Fruit fly (Drosophila melanogaster) whole organism, embryonic: Measurements from ENCODE around the gene Xe7.

Experiments used
- ATbp ChIP-seq: fragments of 200-800 bp; sonication (Bioruptor generic); optimal IDR thresholded peaks from 2 replicates; lab custom pipeline; 2017; ENCODE audit warnings: missing biosample characterization, mild to moderate bottlenecking, missing genetic modification characterization, missing genetic modification reagents
- Atf3 ChIP-seq: fragments of 200-800 bp; sonication (Bioruptor generic); optimal IDR thresholded peaks from 3 replicates; lab custom pipeline; 2016; ENCODE audit warnings: missing biosample characterization, missing genetic modification characterization
- Bteb2 ChIP-seq: fragments of 200-800 bp; sonication (Bioruptor generic); optimal IDR thresholded peaks from 2 replicates; lab custom pipeline; 2016; ENCODE audit warnings: missing biosample characterization, missing genetic modification characterization
- CG11695 ChIP-seq: fragments of 200-800 bp; sonication (Bioruptor generic); IDR thresholded peaks from 3 replicates; pipeline ENCODE4 v1.3.6; 2022; ENCODE audit warnings: missing biosample characterization, missing genetic modification characterization
- CG11696 ChIP-seq: fragments of 200-800 bp; sonication (Bioruptor generic); IDR thresholded peaks from 2 replicates; pipeline ENCODE4 v1.3.6; 2022; ENCODE audit warnings: missing biosample characterization, missing genetic modification characterization
- CG12219 ChIP-seq: fragments of 200-800 bp; sonication (Bioruptor generic); optimal IDR thresholded peaks from 3 replicates; lab custom pipeline; 2018; ENCODE audit warnings: missing biosample characterization, mild to moderate bottlenecking, missing genetic modification characterization
- CG12659 ChIP-seq: fragments of 200-800 bp; sonication (Bioruptor generic); optimal IDR thresholded peaks from 3 replicates; lab custom pipeline; 2017; ENCODE audit warnings: mild to moderate bottlenecking, missing biosample characterization, missing genetic modification reagents, missing genetic modification characterization
- CG12744 ChIP-seq: fragments of 200-800 bp; sonication (Bioruptor generic); optimal IDR thresholded peaks from 2 replicates; lab custom pipeline; 2016; ENCODE audit warnings: missing biosample characterization, missing genetic modification characterization
- CG13123 ChIP-seq: fragments of 200-800 bp; sonication (Bioruptor generic); optimal IDR thresholded peaks from 2 replicates; lab custom pipeline; 2016; ENCODE audit warnings: missing biosample characterization, missing genetic modification characterization
- CG17829 ChIP-seq: fragments of 200-800 bp; optimal IDR thresholded peaks from 2 replicates; lab custom pipeline; 2019; ENCODE audit warnings: missing biosample characterization, mild to moderate bottlenecking, missing genetic modification characterization, moderate library complexity
- CG2678 ChIP-seq: fragments of 200-800 bp; sonication (Bioruptor generic); optimal IDR thresholded peaks from 3 replicates; lab custom pipeline; 2019; ENCODE audit warnings: missing biosample characterization, mild to moderate bottlenecking, missing genetic modification characterization, moderate library complexity
- CG32532 ChIP-seq: fragments of 200-800 bp; sonication (Bioruptor generic); IDR thresholded peaks from 2 replicates; pipeline ENCODE4 v1.3.6; 2022; ENCODE audit warnings: missing biosample characterization, missing genetic modification characterization
- CG3281 ChIP-seq: fragments of 200-800 bp; sonication (Bioruptor generic); optimal IDR thresholded peaks from 3 replicates; lab custom pipeline; 2017; ENCODE audit warnings: missing biosample characterization, mild to moderate bottlenecking, missing genetic modification characterization
- CG42726 ChIP-seq: fragments of 200-800 bp; sonication (Bioruptor generic); IDR thresholded peaks from 2 replicates; pipeline ENCODE4 v1.3.6; 2022; ENCODE audit warnings: missing biosample characterization, missing genetic modification characterization; ENCODE audit not compliant: partially characterized antibody
- CG6654 ChIP-seq: fragments of 200-800 bp; sonication (Bioruptor generic); optimal IDR thresholded peaks from 2 replicates; lab custom pipeline; 2017; ENCODE audit warnings: missing biosample characterization, mild to moderate bottlenecking, missing genetic modification characterization
- CG7357 ChIP-seq: fragments of 200-800 bp; sonication (Bioruptor generic); IDR thresholded peaks from 3 replicates; pipeline ENCODE4 v1.3.6; 2022; ENCODE audit warnings: missing biosample characterization, missing genetic modification characterization
- CG8478 ChIP-seq: fragments of >200 bp; optimal IDR thresholded peaks from 2 replicates; lab custom pipeline; 2018
- CG9876 ChIP-seq: fragments of 200-800 bp; sonication (Bioruptor generic); optimal IDR thresholded peaks from 2 replicates; lab custom pipeline; 2016; ENCODE audit warnings: missing biosample characterization, missing genetic modification characterization
- CG9932 ChIP-seq: fragments of 200-800 bp; sonication (Bioruptor generic); IDR thresholded peaks from 2 replicates; pipeline ENCODE4 v1.3.6; 2022; ENCODE audit warnings: missing biosample characterization, missing genetic modification characterization
- Dfd ChIP-seq, 2 experiments: fragments of >200 bp; optimal IDR thresholded peaks; 2 replicates each; lab custom pipeline; 2017; ENCODE audit warnings: missing biosample characterization in 2 of 2, missing genetic modification characterization in 2 of 2
- Dip3 ChIP-seq: fragments of 200-800 bp; sonication (Bioruptor generic); optimal IDR thresholded peaks from 3 replicates; lab custom pipeline; 2016; ENCODE audit warnings: missing biosample characterization, missing genetic modification characterization
- Doc2 ChIP-seq: fragments of 200-800 bp; sonication (Bioruptor generic); IDR thresholded peaks from 2 replicates; pipeline ENCODE4 v1.3.6; 2022; ENCODE audit warnings: missing biosample characterization, missing genetic modification characterization
- Ets65A ChIP-seq: fragments of 200-800 bp; sonication (Bioruptor generic); peaks from one replicate; lab custom pipeline; 2016; ENCODE audit warnings: missing biosample characterization, missing genetic modification characterization
- HHEX ChIP-seq: fragments of 200-800 bp; sonication (Bioruptor generic); optimal IDR thresholded peaks from 3 replicates; lab custom pipeline; 2017; ENCODE audit warnings: missing biosample characterization, mild to moderate bottlenecking, missing genetic modification characterization, missing genetic modification reagents
- HLHmδ ChIP-seq: fragments of 200-800 bp; sonication (Bioruptor generic); optimal IDR thresholded peaks from 2 replicates; lab custom pipeline; 2018; ENCODE audit warnings: missing biosample characterization, mild to moderate bottlenecking, missing genetic modification characterization, moderate library complexity
- amos ChIP-seq: fragments of 200-800 bp; sonication (Bioruptor generic); IDR thresholded peaks from 2 replicates; pipeline ENCODE4 v1.3.6; 2022; ENCODE audit warnings: missing biosample characterization, missing genetic modification characterization; ENCODE audit not compliant: partially characterized antibody
- aop ChIP-seq: fragments of 200-800 bp; sonication (Bioruptor generic); IDR thresholded peaks from 2 replicates; pipeline ENCODE4 v1.3.6; 2022; ENCODE audit warnings: missing biosample characterization, missing genetic modification characterization
- cg ChIP-seq: fragments of 200-800 bp; sonication (Bioruptor generic); optimal IDR thresholded peaks from 3 replicates; lab custom pipeline; 2019; ENCODE audit warnings: missing biosample characterization, mild to moderate bottlenecking, missing genetic modification characterization, moderate library complexity
- chinmo ChIP-seq: fragments of 200-800 bp; sonication (Bioruptor generic); IDR thresholded peaks from 4 replicates; pipeline ENCODE4 v1.3.6; 2022; ENCODE audit warnings: missing biosample characterization, missing genetic modification characterization; ENCODE audit not compliant: partially characterized antibody
- corto ChIP-seq: fragments of 200-800 bp; sonication (Bioruptor generic); optimal IDR thresholded peaks from 2 replicates; lab custom pipeline; 2016; ENCODE audit warnings: missing biosample characterization, mild to moderate bottlenecking, missing genetic modification characterization, moderate library complexity
- dimm ChIP-seq: fragments of 200-800 bp; sonication (Bioruptor generic); IDR thresholded peaks from 2 replicates; pipeline ENCODE4 v1.3.6; 2022; ENCODE audit warnings: missing biosample characterization, missing genetic modification characterization
- dysf ChIP-seq: fragments of 200-800 bp; sonication (Bioruptor generic); IDR thresholded peaks from 3 replicates; pipeline ENCODE4 v1.3.6; 2022; ENCODE audit warnings: missing biosample characterization, missing genetic modification characterization
- eve ChIP-seq, 2 experiments: fragments of >200 bp; optimal IDR thresholded peaks; 2 replicates each; lab custom pipeline; 2017; ENCODE audit warnings: missing biosample characterization in 2 of 2, missing genetic modification characterization in 2 of 2
- fd64A ChIP-seq: fragments of 200-800 bp; sonication (Bioruptor generic); optimal IDR thresholded peaks from 3 replicates; lab custom pipeline; 2018; ENCODE audit warnings: missing biosample characterization, mild to moderate bottlenecking, missing genetic modification characterization
- fu2 ChIP-seq: fragments of 200-800 bp; sonication (Bioruptor generic); optimal IDR thresholded peaks from 2 replicates; lab custom pipeline; 2016; ENCODE audit warnings: missing biosample characterization, missing genetic modification characterization
- grau ChIP-seq: fragments of 200-800 bp; optimal IDR thresholded peaks from 3 replicates; lab custom pipeline; 2019; ENCODE audit warnings: missing biosample characterization, mild to moderate bottlenecking, missing genetic modification characterization, moderate library complexity
- ham ChIP-seq: fragments of 200-800 bp; sonication (Bioruptor generic); IDR thresholded peaks from 2 replicates; pipeline ENCODE4 v1.3.6; 2022; ENCODE audit warnings: missing biosample characterization, missing genetic modification characterization
- hbn ChIP-seq: fragments of 200-800 bp; sonication (Bioruptor generic); IDR thresholded peaks from 2 replicates; pipeline ENCODE4 v1.3.6; 2022; ENCODE audit warnings: missing biosample characterization, missing genetic modification characterization; ENCODE audit not compliant: partially characterized antibody
- her ChIP-seq: fragments of 200-800 bp; sonication (Bioruptor generic); optimal IDR thresholded peaks from 2 replicates; lab custom pipeline; 2016; ENCODE audit warnings: missing biosample characterization, missing genetic modification characterization
- insv ChIP-seq, 2 experiments: fragments of 200-800 bp; sonication (Bioruptor generic); optimal IDR thresholded peaks; 3 replicates each; lab custom pipeline; 2016 to 2018; ENCODE audit warnings: missing biosample characterization in 2 of 2, missing genetic modification characterization in 2 of 2
- kah ChIP-seq: fragments of 200-800 bp; sonication (Bioruptor generic); optimal IDR thresholded peaks from 2 replicates; lab custom pipeline; 2018; ENCODE audit warnings: missing biosample characterization, mild to moderate bottlenecking, missing genetic modification characterization
- kay ChIP-seq: fragments of 200-800 bp; sonication (Bioruptor generic); optimal IDR thresholded peaks from 2 replicates; lab custom pipeline; 2016; ENCODE audit warnings: missing biosample characterization, missing genetic modification characterization
- kni ChIP-seq: fragments of 200-800 bp; sonication (Bioruptor generic); optimal IDR thresholded peaks from 3 replicates; lab custom pipeline; 2017; ENCODE audit warnings: mild to moderate bottlenecking, missing biosample characterization, missing genetic modification reagents, missing genetic modification characterization
- maf-S ChIP-seq: fragments of 200-800 bp; sonication (Bioruptor generic); optimal IDR thresholded peaks from 2 replicates; lab custom pipeline; 2016; ENCODE audit warnings: missing biosample characterization, missing genetic modification characterization
- schlank ChIP-seq: fragments of 200-800 bp; sonication (Bioruptor generic); optimal IDR thresholded peaks from 2 replicates; lab custom pipeline; 2018; ENCODE audit warnings: missing biosample characterization, mild to moderate bottlenecking, missing genetic modification characterization
- scrt ChIP-seq: fragments of 200-800 bp; sonication (Bioruptor generic); optimal IDR thresholded peaks from 2 replicates; lab custom pipeline; 2018; ENCODE audit warnings: missing biosample characterization, mild to moderate bottlenecking, missing genetic modification characterization, moderate library complexity
- stc ChIP-seq: fragments of 200-800 bp; sonication (Bioruptor generic); IDR thresholded peaks from 2 replicates; pipeline ENCODE4 v1.3.6; 2022; ENCODE audit warnings: missing biosample characterization, missing genetic modification characterization
- tio ChIP-seq: fragments of 200-800 bp; sonication (Bioruptor generic); optimal IDR thresholded peaks from 2 replicates; lab custom pipeline; 2017; ENCODE audit warnings: missing biosample characterization, missing genetic modification characterization, inconsistent platforms
- ttk ChIP-seq: fragments of 200-800 bp; sonication (Bioruptor generic); IDR thresholded peaks from 2 replicates; pipeline ENCODE4 v2.1.2; 2022; ENCODE audit warnings: missing biosample characterization, missing genetic modification characterization
- tx ChIP-seq: fragments of 200-800 bp; sonication (Bioruptor generic); optimal IDR thresholded peaks from 2 replicates; lab custom pipeline; 2016; ENCODE audit warnings: missing biosample characterization, missing genetic modification characterization
- z ChIP-seq: fragments of 200-800 bp; sonication (Bioruptor generic); IDR thresholded peaks from 3 replicates; pipeline ENCODE4 v1.3.6; 2022; ENCODE audit warnings: missing biosample characterization, missing genetic modification characterization

The Xe7 gene

DNA sequence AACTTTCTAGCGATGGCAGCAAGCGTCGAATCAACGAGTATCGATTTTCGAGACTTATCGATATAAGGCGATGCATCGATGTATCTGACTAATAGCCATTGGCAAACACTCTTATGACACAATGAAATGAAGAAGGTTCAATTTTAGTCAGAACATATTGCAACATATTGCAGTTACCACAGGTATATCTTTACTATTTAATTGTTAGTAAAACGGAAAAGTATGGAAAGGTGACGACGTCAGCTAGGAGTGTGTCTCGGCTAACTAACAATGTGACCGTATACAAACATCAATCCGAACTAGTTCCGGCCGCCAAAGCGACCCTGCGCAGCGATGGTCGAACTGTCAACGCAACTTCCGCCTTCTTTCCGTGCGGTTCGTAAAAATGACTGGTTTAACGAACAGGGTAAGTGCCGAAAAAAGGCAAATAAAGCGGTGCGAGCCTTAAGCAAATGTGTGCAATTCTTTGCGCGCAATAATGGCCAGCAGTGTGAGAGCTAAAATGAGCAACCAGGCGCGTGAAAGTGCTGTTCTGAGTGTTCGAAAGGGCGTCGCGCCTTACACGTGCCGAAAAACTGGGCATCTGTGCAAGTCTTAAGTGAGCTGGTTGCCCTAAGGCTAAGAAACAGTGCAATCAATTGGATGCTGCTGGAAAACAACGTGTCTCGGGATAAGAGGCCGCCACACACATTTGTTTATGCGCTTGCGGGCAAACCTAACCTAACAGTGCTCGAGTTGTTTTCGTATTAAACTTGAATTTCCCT, 44.8 kb downstream of the Xe7 start, which contains the start of the genes Dph4, Spec2 and RpL13A (continued):
- peak; percentile 98 for TF ChIP-seq Ets65A
- TF ChIP-seq maf-S (GFP tag; lab: Kevin White, UChicago), result peak; percentile 88
- TF ChIP-seq fu2, result peak; percentile 88
- TF ChIP-seq kah (GFP tag; lab: Kevin White, UChicago), result peak; percentile 80
- peak; percentile 52 for TF ChIP-seq kay (GFP tag; lab: Kevin White, UChicago)
- TF ChIP-seq her (GFP tag; lab: Kevin White, UChicago), result peak; percentile 93
- TF ChIP-seq Dip3 (GFP tag; lab: Kevin White, UChicago), result peak; percentile 89
- peak; percentile 91 for TF ChIP-seq CG17829 (tag; lab: Kevin White, UChicago)
- TF ChIP-seq CG11696 (GFP tag; lab: Robert Waterston, UW), result no peak
- peak; percentile 95 for TF ChIP-seq schlank (tag; lab: Kevin White, UChicago)
- TF ChIP-seq CG32532 (GFP tag; lab: Robert Waterston, UW), result no peak
- peak; percentile 85 for TF ChIP-seq CG13123 (GFP tag; lab: Kevin White, UChicago)
- peak; percentile 98 for TF ChIP-seq CG12659 (GFP tag; lab: Kevin White, UChicago)
- TF ChIP-seq CG7357 (GFP tag; lab: Robert Waterston, UW), result no peak
- peak; percentile 89 for TF ChIP-seq scrt (GFP tag; lab: Kevin White, UChicago)
- no peak for TF ChIP-seq CG9932 (GFP tag; lab: Robert Waterston, UW)
- TF ChIP-seq hbn (GFP tag; lab: Robert Waterston, UW), result no peak
- TF ChIP-seq CG6654, result peak; percentile 74
- peak; percentile 84 for TF ChIP-seq Atf3 (GFP tag; lab: Kevin White, UChicago)
- peak; percentile 52 for TF ChIP-seq tx
- TF ChIP-seq CG42726, result no peak
- peak in 1 of 2 experiments; percentile 85 for TF ChIP-seq insv (GFP tag; optimal IDR thresholded peaks at IDR 0.05; lab: Kevin White, UChicago)
- no peak for TF ChIP-seq dimm (GFP tag; lab: Robert Waterston, UW)
- no peak for TF ChIP-seq aop (GFP tag; lab: Robert Waterston, UW)
- no peak for TF ChIP-seq tio (GFP tag; lab: Kevin White, UChicago)
- peak; percentile 92 for TF ChIP-seq CG9876 (GFP tag; lab: Kevin White, UChicago)
- TF ChIP-seq amos (GFP tag; lab: Robert Waterston, UW), result no peak
- no peak for TF ChIP-seq corto (GFP tag; lab: Kevin White, UChicago)
- TF ChIP-seq dysf (GFP tag; lab: Robert Waterston, UW), result no peak
- TF ChIP-seq Dfd (GFP tag; optimal IDR thresholded peaks at IDR 0.05; lab: Kevin White, UChicago), result no peak
- TF ChIP-seq CG2678, result peak; percentile 81
- peak; percentile 93 for TF ChIP-seq ATbp (GFP tag; lab: Kevin White, UChicago)
- TF ChIP-seq CG11695 (GFP tag; lab: Robert Waterston, UW), result no peak
- no peak for TF ChIP-seq ham
- TF ChIP-seq kni (GFP tag; lab: Kevin White, UChicago), result peak; percentile 93
- no peak for TF ChIP-seq stc (GFP tag; lab: Robert Waterston, UW)
- peak; percentile 91 for TF ChIP-seq CG12219 (GFP tag; lab: Kevin White, UChicago)
- peak; percentile 96 for TF ChIP-seq CG3281 (GFP tag; lab: Kevin White, UChicago)
- peak; percentile 93 for TF ChIP-seq CG12744
- TF ChIP-seq eve (GFP tag; optimal IDR thresholded peaks at IDR 0.05; lab: Kevin White, UChicago), result no peak
- no peak for TF ChIP-seq z
- TF ChIP-seq HLHmδ (GFP tag; lab: Kevin White, UChicago), result peak; percentile 100
- TF ChIP-seq fd64A (GFP tag; lab: Kevin White, UChicago), result peak; percentile 95
- peak; percentile 69 for TF ChIP-seq CG8478
- peak; percentile 96 for TF ChIP-seq HHEX
- TF ChIP-seq Doc2, result no peak
- TF ChIP-seq chinmo (GFP tag; lab: Robert Waterston, UW), result no peak
- peak; percentile 92 for TF ChIP-seq Bteb2 (GFP tag; lab: Kevin White, UChicago)
- no peak for TF ChIP-seq ttk (GFP tag; lab: Robert Waterston, UW)
- peak; percentile 85 for TF ChIP-seq grau (tag; lab: Kevin White, UChicago)
- no peak for TF ChIP-seq cg (GFP tag; lab: Kevin White, UChicago)
